Fruit fly (Drosophila melanogaster) whole organism, embryonic: ENCODE measurements around the gene kek6.

Experiments
- Ada2b ChIP-seq: fragments of 200-800 bp; sonication (Bioruptor generic); IDR thresholded peaks from 2 replicates; pipeline ENCODE4 v1.3.6; 2022; ENCODE audit warnings: missing biosample characterization, missing genetic modification characterization
- Antp ChIP-seq: fragments of 200-800 bp; sonication (Bioruptor generic); optimal IDR thresholded peaks from 3 replicates; lab custom pipeline; 2016; ENCODE audit warnings: missing biosample characterization, missing genetic modification characterization
- CG10321 ChIP-seq: fragments of 200-800 bp; sonication (Bioruptor generic); IDR thresholded peaks from 2 replicates; pipeline ENCODE4 v1.3.6; 2022; ENCODE audit warnings: missing biosample characterization, missing genetic modification characterization
- CG10959 ChIP-seq: fragments of 200-800 bp; sonication (Bioruptor generic); IDR thresholded peaks from 2 replicates; pipeline ENCODE4 v1.3.6; 2022; ENCODE audit warnings: missing biosample characterization, missing genetic modification characterization
- CG10979 ChIP-seq: fragments of 200-800 bp; sonication (Bioruptor generic); optimal IDR thresholded peaks from 2 replicates; lab custom pipeline; 2018; ENCODE audit warnings: missing biosample characterization, mild to moderate bottlenecking, missing genetic modification characterization, moderate library complexity
- CG11696 ChIP-seq: fragments of 200-800 bp; sonication (Bioruptor generic); IDR thresholded peaks from 2 replicates; pipeline ENCODE4 v1.3.6; 2022; ENCODE audit warnings: missing biosample characterization, missing genetic modification characterization
- CG15696 ChIP-seq: fragments of 200-800 bp; sonication (Bioruptor generic); optimal IDR thresholded peaks from 2 replicates; lab custom pipeline; 2019; ENCODE audit warnings: missing biosample characterization, mild to moderate bottlenecking, missing genetic modification characterization, moderate library complexity
- CG1647 ChIP-seq: fragments of 200-800 bp; sonication (Bioruptor generic); optimal IDR thresholded peaks from 3 replicates; lab custom pipeline; 2016; ENCODE audit warnings: missing biosample characterization, missing genetic modification characterization
- CG17829 ChIP-seq: fragments of 200-800 bp; optimal IDR thresholded peaks from 2 replicates; lab custom pipeline; 2019; ENCODE audit warnings: missing biosample characterization, mild to moderate bottlenecking, missing genetic modification characterization, moderate library complexity
- CG2712 ChIP-seq: fragments of 200-800 bp; optimal IDR thresholded peaks from 3 replicates; lab custom pipeline; 2019; ENCODE audit warnings: missing biosample characterization, mild to moderate bottlenecking, missing genetic modification characterization, moderate library complexity
- CG3407 ChIP-seq: fragments of 200-800 bp; sonication (Bioruptor generic); optimal IDR thresholded peaks from 2 replicates; lab custom pipeline; 2018; ENCODE audit warnings: missing biosample characterization, mild to moderate bottlenecking, missing genetic modification characterization
- CG3726 ChIP-seq: fragments of 200-800 bp; sonication (Bioruptor generic); IDR thresholded peaks from 3 replicates; pipeline ENCODE4, ENCODE4 v1.3.6; 2022; ENCODE audit warnings: missing biosample characterization, missing genetic modification characterization
- CG6254 ChIP-seq: fragments of 200-800 bp; sonication (Bioruptor generic); optimal IDR thresholded peaks from 3 replicates; lab custom pipeline; 2017; ENCODE audit warnings: mild to moderate bottlenecking, missing biosample characterization, missing genetic modification reagents, missing genetic modification characterization
- CG6689 ChIP-seq: fragments of 200-800 bp; sonication (Bioruptor generic); IDR thresholded peaks from 2 replicates; pipeline ENCODE4 v1.3.6; 2022; ENCODE audit warnings: missing biosample characterization, missing genetic modification characterization
- CG7987 ChIP-seq: fragments of 200-800 bp; sonication (Bioruptor generic); optimal IDR thresholded peaks from 2 replicates; lab custom pipeline; 2018; ENCODE audit warnings: missing biosample characterization, mild to moderate bottlenecking, missing genetic modification characterization, moderate library complexity
- CG8281 ChIP-seq: fragments of 200-800 bp; sonication (Bioruptor generic); optimal IDR thresholded peaks from 2 replicates; lab custom pipeline; 2018; ENCODE audit warnings: missing biosample characterization, mild to moderate bottlenecking, missing genetic modification characterization, moderate library complexity
- CG9817 ChIP-seq: fragments of 200-800 bp; sonication (Bioruptor generic); optimal IDR thresholded peaks from 2 replicates; lab custom pipeline; 2018; ENCODE audit warnings: missing biosample characterization, mild to moderate bottlenecking, missing genetic modification characterization, moderate library complexity
- CkIIα-i1 ChIP-seq: fragments of 200-800 bp; sonication (Bioruptor generic); IDR thresholded peaks from 2 replicates; pipeline ENCODE4 v1.3.6; 2022; ENCODE audit warnings: missing biosample characterization, missing genetic modification characterization
- Ets65A ChIP-seq: fragments of 200-800 bp; sonication (Bioruptor generic); peaks from one replicate; lab custom pipeline; 2016; ENCODE audit warnings: missing biosample characterization, missing genetic modification characterization
- Gug ChIP-seq: fragments of 200-800 bp; sonication (Bioruptor generic); IDR thresholded peaks from 4 replicates; pipeline ENCODE4 v1.3.6; 2022; ENCODE audit warnings: missing biosample characterization, missing genetic modification characterization
- HmgD ChIP-seq: fragments of 200-800 bp; sonication (Bioruptor generic); optimal IDR thresholded peaks from 3 replicates; lab custom pipeline; 2016; ENCODE audit warnings: missing biosample characterization, missing genetic modification characterization
- Med ChIP-seq: fragments of 200-800 bp; sonication (Bioruptor generic); peaks from one replicate; lab custom pipeline; 2016; ENCODE audit warnings: missing biosample characterization, missing genetic modification characterization, mild to moderate bottlenecking, inconsistent platforms, moderate library complexity
- Nf-YC ChIP-seq: fragments of 200-800 bp; optimal IDR thresholded peaks from 3 replicates; lab custom pipeline; 2019; ENCODE audit warnings: missing biosample characterization, mild to moderate bottlenecking, missing genetic modification characterization, moderate library complexity
- Poxn ChIP-seq: fragments of 200-800 bp; sonication (Bioruptor generic); IDR thresholded peaks from 2 replicates; pipeline ENCODE4 v1.3.6; 2022; ENCODE audit warnings: missing biosample characterization, missing genetic modification characterization
- Ptx1 ChIP-seq: fragments of 200-800 bp; sonication (Bioruptor generic); IDR thresholded peaks from 2 replicates; pipeline ENCODE4 v1.3.6; 2022; ENCODE audit warnings: missing biosample characterization, missing genetic modification characterization
- Rfx ChIP-seq: fragments of 200-800 bp; sonication (Bioruptor generic); IDR thresholded peaks from 2 replicates; pipeline ENCODE4 v1.3.6; 2022; ENCODE audit warnings: missing biosample characterization, missing genetic modification characterization
- Xrp1 ChIP-seq: fragments of 200-800 bp; sonication (Bioruptor generic); IDR thresholded peaks from 2 replicates; pipeline ENCODE4 v1.3.6; 2022; ENCODE audit warnings: missing biosample characterization, missing genetic modification characterization
- ab ChIP-seq: fragments of 200-800 bp; sonication (Bioruptor generic); optimal IDR thresholded peaks from 2 replicates; lab custom pipeline; 2016; ENCODE audit warnings: missing biosample characterization, missing genetic modification characterization
- ase ChIP-seq: fragments of 200-800 bp; sonication (Bioruptor generic); IDR thresholded peaks from 3 replicates; pipeline ENCODE4 v1.3.6; 2022; ENCODE audit warnings: missing biosample characterization, missing genetic modification characterization
- ash1 ChIP-seq: fragments of 200-800 bp; sonication (Bioruptor generic); optimal IDR thresholded peaks from 2 replicates; lab custom pipeline; 2018; ENCODE audit warnings: missing biosample characterization, mild to moderate bottlenecking, missing genetic modification characterization
- az2 ChIP-seq: fragments of 200-800 bp; sonication (Bioruptor generic); optimal IDR thresholded peaks from 3 replicates; lab custom pipeline; 2016; ENCODE audit warnings: missing biosample characterization, missing genetic modification characterization
- chif ChIP-seq, 2 experiments: fragments of 200-800 bp; sonication (Bioruptor generic); optimal IDR thresholded peaks; 3 replicates each; lab custom pipeline; 2016; ENCODE audit warnings: missing biosample characterization in 2 of 2, missing genetic modification characterization in 2 of 2
- corto ChIP-seq: fragments of 200-800 bp; sonication (Bioruptor generic); optimal IDR thresholded peaks from 2 replicates; lab custom pipeline; 2016; ENCODE audit warnings: missing biosample characterization, mild to moderate bottlenecking, missing genetic modification characterization, moderate library complexity
- dan ChIP-seq: fragments of 200-800 bp; sonication (Bioruptor generic); IDR thresholded peaks from 2 replicates; pipeline ENCODE4 v1.3.6; 2022; ENCODE audit warnings: missing biosample characterization, missing genetic modification characterization
- dysf ChIP-seq: fragments of 200-800 bp; sonication (Bioruptor generic); IDR thresholded peaks from 3 replicates; pipeline ENCODE4 v1.3.6; 2022; ENCODE audit warnings: missing biosample characterization, missing genetic modification characterization
- fd96Cb ChIP-seq: fragments of 200-800 bp; sonication (Bioruptor generic); optimal IDR thresholded peaks from 2 replicates; lab custom pipeline; 2018; ENCODE audit warnings: missing biosample characterization, mild to moderate bottlenecking, missing genetic modification characterization, moderate library complexity
- fu2 ChIP-seq: fragments of 200-800 bp; sonication (Bioruptor generic); optimal IDR thresholded peaks from 2 replicates; lab custom pipeline; 2016; ENCODE audit warnings: missing biosample characterization, missing genetic modification characterization
- gcm ChIP-seq: fragments of 200-800 bp; sonication (Bioruptor generic); optimal IDR thresholded peaks from 2 replicates; lab custom pipeline; 2019; ENCODE audit warnings: missing biosample characterization, mild to moderate bottlenecking, missing genetic modification characterization, moderate library complexity
- gem ChIP-seq: fragments of 200-800 bp; sonication (Bioruptor generic); optimal IDR thresholded peaks from 2 replicates; lab custom pipeline; 2019; ENCODE audit warnings: missing biosample characterization, mild to moderate bottlenecking, missing genetic modification characterization, moderate library complexity
- hth ChIP-seq: fragments of >200 bp; optimal IDR thresholded peaks from 2 replicates; lab custom pipeline; 2017; ENCODE audit warnings: inconsistent platforms
- lola ChIP-seq, 3 experiments: fragments of >200 bp in 2 of 3; fragments of 200-800 bp in 1 of 3; sonication (Bioruptor generic) in 1 of 3; optimal IDR thresholded peaks; 2 replicates each; lab custom pipeline; 2017 to 2019; ENCODE audit warnings: missing biosample characterization in 3 of 3, missing genetic modification characterization in 3 of 3, mild to moderate bottlenecking in 1 of 3, moderate library complexity in 1 of 3
- nmo ChIP-seq: fragments of 200-800 bp; sonication (Bioruptor generic); optimal IDR thresholded peaks from 2 replicates; lab custom pipeline; 2018; ENCODE audit warnings: missing biosample characterization, mild to moderate bottlenecking, missing genetic modification characterization, moderate library complexity
- oc ChIP-seq: fragments of 200-800 bp; sonication (Bioruptor generic); optimal IDR thresholded peaks from 2 replicates; lab custom pipeline; 2018; ENCODE audit warnings: missing biosample characterization, mild to moderate bottlenecking, missing genetic modification characterization, moderate library complexity
- onecut ChIP-seq: fragments of 200-800 bp; sonication (Bioruptor generic); IDR thresholded peaks from 2 replicates; pipeline ENCODE4 v1.3.6; 2022; ENCODE audit warnings: missing biosample characterization, missing genetic modification characterization
- pfk ChIP-seq: fragments of 200-800 bp; sonication (Bioruptor generic); optimal IDR thresholded peaks from 2 replicates; lab custom pipeline; 2018; ENCODE audit warnings: missing biosample characterization, mild to moderate bottlenecking, missing genetic modification characterization, moderate library complexity
- prd ChIP-seq, 3 experiments: fragments of >200 bp in 2 of 3; fragments of 200-800 bp in 1 of 3; sonication (Bioruptor generic) in 1 of 3; optimal IDR thresholded peaks in 2 of 3; IDR thresholded peaks in 1 of 3; 2 replicates in 2 of 3; 3 replicates in 1 of 3; pipeline versions ENCODE4 v1.3.6 to Lab custom; 2017 to 2022; ENCODE audit warnings: missing biosample characterization in 1 of 3, missing genetic modification characterization in 1 of 3
- row ChIP-seq: fragments of 200-800 bp; sonication (Bioruptor generic); IDR thresholded peaks from 3 replicates; pipeline ENCODE4 v1.3.6; 2022; ENCODE audit warnings: missing biosample characterization, missing genetic modification characterization
- sens ChIP-seq: fragments of 200-800 bp; sonication (Bioruptor generic); peaks from one replicate; lab custom pipeline; 2016; ENCODE audit warnings: missing biosample characterization, missing genetic modification characterization
- sisA ChIP-seq: fragments of 200-800 bp; sonication (Bioruptor generic); IDR thresholded peaks from 2 replicates; pipeline ENCODE4 v1.3.6; 2022; ENCODE audit warnings: missing biosample characterization, missing genetic modification characterization
- twi ChIP-seq: fragments of 200-800 bp; optimal IDR thresholded peaks from 2 replicates; lab custom pipeline; 2019; ENCODE audit warnings: missing biosample characterization, mild to moderate bottlenecking, missing genetic modification characterization, moderate library complexity
- zen ChIP-seq: fragments of 200-800 bp; sonication (Bioruptor generic); optimal IDR thresholded peaks from 3 replicates; lab custom pipeline; 2018; ENCODE audit warnings: missing biosample characterization, mild to moderate bottlenecking, missing genetic modification characterization, moderate library complexity

kek6 gene

dm6 chr3R:31680773-31681172, 58.8 kb downstream of the kek6 start (continued):
- TF ChIP-seq sisA (GFP tag; lab: Robert Waterston, UW) (peak; percentile 21; the same call in 1 of the 2 replicates), az2 (GFP tag; lab: Kevin White, UChicago) (peak; percentile 1), Ptx1 (GFP tag; lab: Robert Waterston, UW) (peak; percentile 39; the same call in 1 of the 2 replicates), CG6254 (GFP tag; lab: Kevin White, UChicago) (no peak), CG17829 (peak; percentile 8), CG11696 (GFP tag; lab: Robert Waterston, UW) (no peak), ash1 (no peak), row (GFP tag; lab: Robert Waterston, UW) (no peak), fu2 (no peak), pfk (GFP tag; lab: Kevin White, UChicago) (no peak), gcm (GFP tag; lab: Kevin White, UChicago) (no peak), onecut (GFP tag; lab: Robert Waterston, UW) (no peak), CG3726 (GFP tag; lab: Robert Waterston, UW) (0 out of 3 replicates have a peak, but pooled peaks have one; percentile 6), CG6689 (GFP tag; lab: Robert Waterston, UW) (0 out of 2 replicates have a peak, but pooled peaks have one; percentile 40), CG1647 (GFP tag; lab: Kevin White, UChicago) (no peak), chif (GFP tag; optimal IDR thresholded peaks at IDR 0.05; lab: Kevin White, UChicago) (peak in 1 of 2 experiments; percentile 42), Gug (GFP tag; lab: Robert Waterston, UW) (no peak), dysf (no peak), Rfx (GFP tag; lab: Robert Waterston, UW) (0 out of 2 replicates have a peak, but pooled peaks have one; percentile 11), CkIIα-i1 (GFP tag; lab: Robert Waterston, UW) (no peak), Ada2b (GFP tag; lab: Robert Waterston, UW) (no peak), sens (GFP tag; lab: Kevin White, UChicago) (peak; percentile 76), hth (lab: Kevin White, UChicago) (no peak), oc (tag; lab: Kevin White, UChicago) (no peak), fd96Cb (tag; lab: Kevin White, UChicago) (peak; percentile 39), CG10321 (GFP tag; lab: Robert Waterston, UW) (no peak), CG3407 (no peak), CG15696 (tag; lab: Kevin White, UChicago) (peak; percentile 17), Xrp1 (peak; percentile 54), zen (tag; lab: Kevin White, UChicago) (peak; percentile 62), dan (GFP tag; lab: Robert Waterston, UW) (no peak), CG9817 (tag; lab: Kevin White, UChicago) (no peak), HmgD (GFP tag; lab: Kevin White, UChicago) (no peak), prd (optimal IDR thresholded peaks at IDR 0.05; lab: Kevin White, UChicago) (no peak), prd (GFP tag; IDR thresholded peaks at IDR 0.05; lab: Robert Waterston, UW) (peak; percentile 66; the same call in 2 of the 3 replicates), nmo (no peak), ase (no peak), CG7987 (GFP tag; lab: Kevin White, UChicago) (no peak), CG8281 (no peak), Med (GFP tag; lab: Kevin White, UChicago) (peak; percentile 75), twi (tag; lab: Kevin White, UChicago) (no peak), CG10979 (peak; percentile 55), Nf-YC (tag; lab: Kevin White, UChicago) (no peak), gem (tag; lab: Kevin White, UChicago) (no peak), lola (GFP tag; optimal IDR thresholded peaks at IDR 0.05; lab: Kevin White, UChicago) (peak in 1 of 3 experiments; percentile 1), CG2712 (tag; lab: Kevin White, UChicago) (peak; percentile 58), CG10959 (GFP tag; lab: Robert Waterston, UW) (peak; percentile 39; the same call in 1 of the 2 replicates), Antp (GFP tag; lab: Kevin White, UChicago) (no peak), Poxn (GFP tag; lab: Robert Waterston, UW) (no peak), ab (GFP tag; lab: Kevin White, UChicago) (no peak), Ets65A (peak; percentile 89), corto (GFP tag; lab: Kevin White, UChicago) (peak; percentile 12)
